Worm (Caenorhabditis elegans): ENCODE data around the gene C51E3.10.

- no peak for TF ChIP-seq flt-1 (GFP tag; IDR thresholded peaks at IDR 0.05)
- TF ChIP-seq ama-1 (optimal IDR thresholded peaks at IDR 0.05) = no peak
- TF ChIP-seq B0310.2 (tag; optimal IDR thresholded peaks at IDR 0.05) = no peak
- no peak for TF ChIP-seq ets-7 (tag; optimal IDR thresholded peaks at IDR 0.05)
- no peak for TF ChIP-seq aly-1 (tag; optimal IDR thresholded peaks at IDR 0.05)
- no peak for TF ChIP-seq hnd-1 (tag; optimal IDR thresholded peaks at IDR 0.05)
Measured at ce11 chrV:10153076-10153475, 7.9 kb downstream of the C51E3.10 start.
